Worm (Caenorhabditis elegans) whole organism, late embryonic: ENCODE results near the gene sru-6.

Experiments
- ama-1 ChIP-seq: fragments of 150-350 bp; optimal IDR thresholded peaks from 2 replicates; lab custom pipeline; 2014
- nhr-232 ChIP-seq: sonication (generic microtip); optimal IDR thresholded peaks from 2 replicates; lab custom pipeline; 2016; ENCODE audit warnings: missing genetic modification characterization, missing compliant biosample characterization
- rnt-1 ChIP-seq: sonication (generic microtip); optimal IDR thresholded peaks from 2 replicates; lab custom pipeline; 2016; ENCODE audit warnings: missing genetic modification characterization, missing compliant biosample characterization

- no peak for TF ChIP-seq ama-1 (lab: Kevin White, UChicago)
- TF ChIP-seq rnt-1 (tag; lab: Kevin White, UChicago): no peak
- TF ChIP-seq nhr-232 (tag; lab: Kevin White, UChicago): no peak
These were observed 42.7 kb downstream of the sru-6 start, which contains the start of gene F56H11.2 for ce11 chrIV:9533071-9533470.
